Worm (Caenorhabditis elegans) whole organism, L4 larva: ENCODE results near the gene wdr-62.

Source experiments
- D1046.2 ChIP-seq: fragments of 200-800 bp; sonication (Bioruptor generic); IDR thresholded peaks from 2 replicates; pipeline ENCODE4 v1.3.6; 2022; ENCODE audit warnings: missing genetic modification characterization, missing compliant biosample characterization
- F26F4.8 ChIP-seq: fragments of 200-800 bp; sonication (Bioruptor generic); conservative IDR thresholded peaks from 2 replicates; pipeline ENCODE4 v1.3.6; 2022; ENCODE audit warnings: missing genetic modification characterization, missing compliant biosample characterization
- R02D3.7 ChIP-seq: fragments of 150-350 bp; sonication (generic microtip); optimal IDR thresholded peaks from 3 replicates; lab custom pipeline; 2014; ENCODE audit warnings: missing biosample characterization, missing genetic modification characterization
- Y105C5A.15 ChIP-seq: fragments of 200-800 bp; sonication (Bioruptor generic); IDR thresholded peaks from 2 replicates; pipeline ENCODE4 v1.3.6; 2022; ENCODE audit warnings: missing genetic modification characterization, missing compliant biosample characterization
- Y5F2A.4 ChIP-seq: fragments of 200-800 bp; sonication (Bioruptor generic); optimal IDR thresholded peaks from 2 replicates; lab custom pipeline; 2018; ENCODE audit warnings: mild to moderate bottlenecking, missing genetic modification characterization, missing compliant biosample characterization
- Y75B8A.6 ChIP-seq: fragments of 200-800 bp; sonication (Bioruptor generic); IDR thresholded peaks from 2 replicates; pipeline ENCODE4 v1.3.6; 2022; ENCODE audit warnings: missing genetic modification reagents, missing genetic modification characterization, missing compliant biosample characterization
- ZK337.2 ChIP-seq: fragments of 200-800 bp; sonication (Bioruptor generic); IDR thresholded peaks from 2 replicates; pipeline ENCODE4 v1.3.6; 2022; ENCODE audit warnings: missing genetic modification reagents, missing genetic modification characterization, missing compliant biosample characterization
- aha-1 ChIP-seq: fragments of 150-350 bp; peaks from one replicate; lab custom pipeline; 2014; ENCODE audit warnings: missing biosample characterization, missing genetic modification characterization
- ceh-28 ChIP-seq: fragments of 150-350 bp; optimal IDR thresholded peaks from 2 replicates; lab custom pipeline; 2014; ENCODE audit warnings: missing biosample characterization, missing genetic modification reagents, missing genetic modification characterization
- ces-1 ChIP-seq: fragments of 150-350 bp; sonication (generic microtip); optimal IDR thresholded peaks from 4 replicates; lab custom pipeline; 2014; ENCODE audit warnings: missing biosample characterization, missing genetic modification reagents, missing genetic modification characterization
- daf-16 ChIP-seq, 3 experiments: sonication (generic microtip); optimal IDR thresholded peaks; 2 replicates each; lab custom pipeline; 2016 to 2017; ENCODE audit warnings: missing genetic modification characterization in 3 of 3, missing genetic modification reagents in 3 of 3, mild to moderate bottlenecking in 2 of 3, missing compliant biosample characterization in 2 of 3, missing biosample characterization in 1 of 3, moderate library complexity in 1 of 3
- daf-19 ChIP-seq: fragments of 200-800 bp; sonication (Bioruptor generic); conservative IDR thresholded peaks from 2 replicates; pipeline ENCODE4 v1.3.6; 2022; ENCODE audit warnings: missing genetic modification characterization, missing compliant biosample characterization
- dmd-6 ChIP-seq: fragments of 200-800 bp; sonication (Bioruptor generic); IDR thresholded peaks from 2 replicates; pipeline ENCODE4 v1.3.6; 2022; ENCODE audit warnings: missing genetic modification reagents, missing genetic modification characterization, missing compliant biosample characterization
- dve-1 ChIP-seq: sonication (generic microtip); optimal IDR thresholded peaks from 2 replicates; lab custom pipeline; 2017; ENCODE audit warnings: antibody characterized with exemption, mild to moderate bottlenecking, missing genetic modification characterization, missing compliant biosample characterization; ENCODE audit not compliant: insufficient read depth
- gei-8 ChIP-seq: fragments of 200-800 bp; sonication (Bioruptor generic); optimal IDR thresholded peaks from 2 replicates; lab custom pipeline; 2018; ENCODE audit warnings: mild to moderate bottlenecking, missing genetic modification characterization, missing compliant biosample characterization
- hif-1 ChIP-seq, 2 experiments: sonication (generic microtip); optimal IDR thresholded peaks; 2 replicates each; lab custom pipeline; 2016 to 2017; ENCODE audit warnings: missing compliant biosample characterization in 2 of 2, missing genetic modification characterization in 2 of 2, missing genetic modification reagents in 2 of 2, missing genotype in 2 of 2, mild to moderate bottlenecking in 1 of 2
- hlh-11 ChIP-seq: fragments of 200-800 bp; sonication (Bioruptor generic); optimal IDR thresholded peaks from 2 replicates; lab custom pipeline; 2018; ENCODE audit warnings: mild to moderate bottlenecking, missing genetic modification characterization, missing compliant biosample characterization
- jun-1 ChIP-seq: fragments of 150-350 bp; optimal IDR thresholded peaks from 2 replicates; lab custom pipeline; 2014; ENCODE audit warnings: missing biosample characterization, missing genetic modification reagents, missing genetic modification characterization
- lim-7 ChIP-seq: fragments of 200-800 bp; sonication (Bioruptor generic); IDR thresholded peaks from 2 replicates; pipeline ENCODE4 v1.3.6; 2022; ENCODE audit warnings: missing genetic modification characterization, missing compliant biosample characterization
- lin-1 ChIP-seq: fragments of 200-800 bp; sonication (Bioruptor generic); IDR thresholded peaks from 2 replicates; pipeline ENCODE4 v1.3.6; 2022; ENCODE audit warnings: missing genetic modification reagents, missing genetic modification characterization, missing compliant biosample characterization
- lin-39 ChIP-seq: fragments of 150-350 bp; optimal IDR thresholded peaks from 2 replicates; lab custom pipeline; 2014; ENCODE audit warnings: missing biosample characterization, missing genetic modification reagents, missing genetic modification characterization
- madf-5 ChIP-seq, 2 experiments: fragments of 200-800 bp; sonication (Bioruptor generic); IDR thresholded peaks; 2 replicates each; pipeline ENCODE4 v1.3.6; 2022; ENCODE audit warnings: missing compliant biosample characterization in 2 of 2, missing genetic modification characterization in 2 of 2
- mdl-1 ChIP-seq, 2 experiments: fragments of 150-350 bp in 1 of 2; sonication (generic microtip) in 1 of 2; optimal IDR thresholded peaks; 2 replicates each; lab custom pipeline; 2014 to 2017; ENCODE audit warnings: missing biosample characterization in 2 of 2, missing genetic modification characterization in 2 of 2
- mep-1 ChIP-seq: fragments of 150-350 bp; sonication (generic microtip); optimal IDR thresholded peaks from 3 replicates; lab custom pipeline; 2014; ENCODE audit warnings: missing biosample characterization, missing genetic modification characterization
- mxl-2 ChIP-seq: fragments of 200-800 bp; sonication (Bioruptor generic); conservative IDR thresholded peaks from 2 replicates; pipeline ENCODE4 v1.3.6; 2022; ENCODE audit warnings: missing genetic modification reagents, missing genetic modification characterization, missing compliant biosample characterization
- nhr-111 ChIP-seq: fragments of 200-800 bp; sonication (Bioruptor generic); optimal IDR thresholded peaks from 2 replicates; lab custom pipeline; 2018; ENCODE audit warnings: mild to moderate bottlenecking, missing genetic modification characterization, missing compliant biosample characterization
- nhr-237 ChIP-seq: sonication (generic microtip); optimal IDR thresholded peaks from 2 replicates; lab custom pipeline; 2017; ENCODE audit warnings: missing biosample characterization, missing genetic modification characterization
- nhr-28 ChIP-seq: fragments of 150-350 bp; optimal IDR thresholded peaks from 2 replicates; lab custom pipeline; 2014; ENCODE audit warnings: missing biosample characterization, missing genetic modification characterization
- nhr-48 ChIP-seq: sonication (generic microtip); optimal IDR thresholded peaks from 2 replicates; lab custom pipeline; 2016; ENCODE audit warnings: mild to moderate bottlenecking, missing genetic modification characterization, missing compliant biosample characterization
- nhr-76 ChIP-seq: fragments of 150-350 bp; optimal IDR thresholded peaks from 2 replicates; lab custom pipeline; 2014; ENCODE audit warnings: missing biosample characterization, missing genetic modification characterization
- nhr-77 ChIP-seq: fragments of 150-350 bp; optimal IDR thresholded peaks from 2 replicates; lab custom pipeline; 2014; ENCODE audit warnings: missing biosample characterization, missing genetic modification characterization
- pqm-1 ChIP-seq: sonication (generic microtip); optimal IDR thresholded peaks from 2 replicates; lab custom pipeline; 2017; ENCODE audit warnings: missing biosample characterization, missing genetic modification characterization
- saeg-2 ChIP-seq: fragments of 200-800 bp; sonication (Bioruptor generic); IDR thresholded peaks from 2 replicates; pipeline ENCODE4 v1.3.6; 2022; ENCODE audit warnings: missing genetic modification reagents, missing genetic modification characterization, missing compliant biosample characterization
- skn-1 ChIP-seq: fragments of 150-350 bp; optimal IDR thresholded peaks from 2 replicates; lab custom pipeline; 2014; ENCODE audit warnings: missing biosample characterization, missing genetic modification characterization
- tag-97 ChIP-seq: fragments of 200-800 bp; sonication (Bioruptor generic); IDR thresholded peaks from 2 replicates; pipeline ENCODE4 v1.3.6; 2022; ENCODE audit warnings: missing genetic modification characterization, missing compliant biosample characterization
- tra-1 ChIP-seq: fragments of 200-800 bp; sonication (Bioruptor generic); IDR thresholded peaks from 2 replicates; pipeline ENCODE4 v1.3.6; 2022; ENCODE audit warnings: missing genetic modification reagents, missing genetic modification characterization, missing compliant biosample characterization
- zip-2 ChIP-seq: fragments of 150-350 bp; optimal IDR thresholded peaks from 2 replicates; lab custom pipeline; 2014; ENCODE audit warnings: missing biosample characterization, missing genetic modification characterization
- ztf-7 ChIP-seq: fragments of 150-350 bp; optimal IDR thresholded peaks from 2 replicates; lab custom pipeline; 2014; ENCODE audit warnings: missing biosample characterization, missing genetic modification characterization

Gene wdr-62

DNA sequence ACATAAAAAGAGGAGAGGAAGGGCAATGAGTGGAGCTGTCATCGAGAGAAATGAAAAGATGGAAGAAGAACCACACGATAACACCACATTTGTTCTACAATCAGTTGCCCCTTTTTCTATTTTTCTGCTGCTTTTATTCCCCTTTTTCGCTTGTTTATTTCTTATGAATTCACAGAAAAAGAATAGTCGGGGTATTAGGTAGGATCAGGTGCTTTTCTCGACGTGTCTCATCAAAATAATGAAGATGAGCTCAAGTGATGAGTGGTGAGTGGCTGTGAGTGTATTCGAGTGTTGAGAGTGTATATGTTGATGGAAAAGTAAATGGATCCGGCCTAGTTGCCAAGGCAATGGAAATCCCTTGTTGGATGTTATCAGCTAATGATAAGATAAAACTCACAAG is 41.7 kb downstream of the wdr-62 start:
- peak; percentile 67 for TF ChIP-seq aha-1
- no peak for TF ChIP-seq nhr-111 (GFP tag; lab: Kevin White, UChicago)

ce11 chrV:9489411-9489810 is 45.6 kb downstream of the wdr-62 start, which contains the start of gene K06A4.10:
TSS of gene K06A4.10 (minus strand) at chrV:9489800.
- no peak for TF ChIP-seq R02D3.7 (tag; lab: Kevin White, UChicago)
- no peak for TF ChIP-seq nhr-48 (tag; lab: Kevin White, UChicago)
- no peak for TF ChIP-seq tag-97 (GFP tag; lab: Robert Waterston, UW)
- no peak for TF ChIP-seq ces-1 (GFP tag; lab: Kevin White, UChicago)
- TF ChIP-seq zip-2 (tag; lab: Kevin White, UChicago): no peak
- TF ChIP-seq nhr-76 (tag; lab: Kevin White, UChicago): no peak
- TF ChIP-seq Y75B8A.6 (GFP tag; lab: Robert Waterston, UW): no peak
- TF ChIP-seq D1046.2 (GFP tag; lab: Robert Waterston, UW): no peak
- TF ChIP-seq ztf-7: no peak
- TF ChIP-seq dve-1: peak; percentile 31
- peak; percentile 18; the same call in 1 of the 2 replicates for TF ChIP-seq tra-1 (GFP tag; lab: Robert Waterston, UW)
- peak; percentile 53 for TF ChIP-seq hlh-11
- TF ChIP-seq nhr-111 (GFP tag; lab: Kevin White, UChicago): no peak
- no peak for TF ChIP-seq nhr-237
- peak; percentile 45; the same call in 1 of the 2 replicates for TF ChIP-seq lin-1
- TF ChIP-seq jun-1 (tag; lab: Kevin White, UChicago): no peak
- no peak for TF ChIP-seq hif-1 (tag; optimal IDR thresholded peaks at IDR 0.05; lab: Kevin White, UChicago)
- no peak for TF ChIP-seq skn-1 (tag; lab: Kevin White, UChicago)
- TF ChIP-seq lin-39 (tag; lab: Kevin White, UChicago): no peak
- no peak for TF ChIP-seq ceh-28 (tag; lab: Kevin White, UChicago)
- peak in 1 of 2 experiments; percentile 38 for TF ChIP-seq mdl-1 (tag; optimal IDR thresholded peaks at IDR 0.05; lab: Kevin White, UChicago)
- no peak for TF ChIP-seq ZK337.2 (GFP tag; lab: Robert Waterston, UW)
- TF ChIP-seq nhr-77: peak; percentile 36
- TF ChIP-seq saeg-2 (GFP tag; lab: Robert Waterston, UW): no peak
- TF ChIP-seq mxl-2 (GFP tag; lab: Robert Waterston, UW): no peak
- no peak for TF ChIP-seq daf-16 (GFP tag; optimal IDR thresholded peaks at IDR 0.05; lab: Kevin White, UChicago)
- peak; percentile 64 for TF ChIP-seq daf-16 (tag; optimal IDR thresholded peaks at IDR 0.05; lab: Kevin White, UChicago)
- peak; percentile 13 for TF ChIP-seq nhr-28
- TF ChIP-seq, all 104 proteins: peak for 8

DNA sequence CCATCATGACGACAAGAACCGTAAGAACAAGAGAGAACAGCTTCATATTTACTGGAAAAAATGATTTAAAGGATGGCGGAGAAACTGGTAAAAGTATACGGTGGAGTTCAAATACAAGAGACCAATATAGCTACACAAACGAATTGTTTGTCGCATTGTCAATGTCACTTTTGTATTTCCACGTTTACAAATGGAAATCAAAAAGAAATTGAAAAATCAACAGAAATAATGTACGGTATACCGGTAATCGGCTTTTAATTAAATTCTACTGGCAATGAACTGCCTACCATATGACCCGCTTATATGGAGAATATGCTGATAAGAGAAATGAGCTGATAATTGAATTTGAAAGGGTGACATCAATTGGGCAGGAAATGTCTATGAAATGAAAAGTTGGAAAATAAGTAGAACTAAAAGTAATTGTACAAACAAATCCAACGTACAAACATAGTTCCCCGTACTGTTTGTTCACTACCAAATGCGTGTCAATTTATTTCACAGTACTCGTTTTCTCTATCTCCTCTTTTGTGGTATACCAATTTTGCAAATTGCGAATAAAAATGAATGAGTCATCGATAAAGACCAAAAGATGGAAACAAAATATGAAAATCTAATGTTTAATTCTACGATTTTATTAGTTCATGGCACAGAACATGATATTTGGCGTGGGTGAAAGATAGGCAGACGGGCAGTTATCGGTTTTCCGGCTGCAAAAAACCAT is 47.8 kb downstream of the wdr-62 start, which contains the start of gene K06A4.7:
Gene K06A4.7, minus strand, starts transcription at position 51 of the 721 bp plus-strand sequence.
- TF ChIP-seq nhr-28 (peak; percentile 48), mxl-2 (GFP tag; lab: Robert Waterston, UW) (no peak), F26F4.8 (GFP tag; lab: Robert Waterston, UW) (no peak), dmd-6 (GFP tag; lab: Robert Waterston, UW) (peak; percentile 51), dve-1 (peak; percentile 21), R02D3.7 (tag; lab: Kevin White, UChicago) (no peak), gei-8 (GFP tag; lab: Kevin White, UChicago) (no peak), Y105C5A.15 (GFP tag; lab: Robert Waterston, UW) (no peak), daf-16 (GFP tag; optimal IDR thresholded peaks at IDR 0.05; lab: Kevin White, UChicago) (no peak), daf-16 (tag; optimal IDR thresholded peaks at IDR 0.05; lab: Kevin White, UChicago) (peak; percentile 64), lim-7 (GFP tag; lab: Robert Waterston, UW) (no peak), D1046.2 (GFP tag; lab: Robert Waterston, UW) (no peak), mep-1 (no peak), mdl-1 (tag; optimal IDR thresholded peaks at IDR 0.05; lab: Kevin White, UChicago) (peak in 1 of 2 experiments; percentile 33), hif-1 (tag; optimal IDR thresholded peaks at IDR 0.05; lab: Kevin White, UChicago) (peak in 1 of 2 experiments; percentile 1), daf-19 (GFP tag; lab: Robert Waterston, UW) (no peak), lin-1 (0 out of 2 replicates have a peak, but pooled peaks have one; percentile 17), hlh-11 (peak; percentile 76), pqm-1 (tag; lab: Kevin White, UChicago) (no peak), aha-1 (peak; percentile 55), ces-1 (GFP tag; lab: Kevin White, UChicago) (no peak), Y5F2A.4 (no peak), madf-5 (GFP tag; IDR thresholded peaks at IDR 0.05; lab: Robert Waterston, UW) (no peak), tra-1 (GFP tag; lab: Robert Waterston, UW) (no peak)
